Worm (Caenorhabditis elegans) whole organism, L3 larva: ENCODE results near the gene sru-7.

ENCODE experiments used
- fkh-2 ChIP-seq: fragments of 150-350 bp; optimal IDR thresholded peaks from 2 replicates; lab custom pipeline; 2014; ENCODE audit warnings: missing biosample characterization, missing genetic modification reagents, missing genetic modification characterization
- lsy-12 ChIP-seq: sonication (generic microtip); optimal IDR thresholded peaks from 2 replicates; lab custom pipeline; 2016; ENCODE audit warnings: mild to moderate bottlenecking, missing genetic modification characterization, missing compliant biosample characterization
- pha-4 ChIP-seq: fragments of 150-350 bp; optimal IDR thresholded peaks from 2 replicates; lab custom pipeline; 2014; ENCODE audit warnings: missing biosample characterization, missing genetic modification reagents, missing genetic modification characterization

DNA sequence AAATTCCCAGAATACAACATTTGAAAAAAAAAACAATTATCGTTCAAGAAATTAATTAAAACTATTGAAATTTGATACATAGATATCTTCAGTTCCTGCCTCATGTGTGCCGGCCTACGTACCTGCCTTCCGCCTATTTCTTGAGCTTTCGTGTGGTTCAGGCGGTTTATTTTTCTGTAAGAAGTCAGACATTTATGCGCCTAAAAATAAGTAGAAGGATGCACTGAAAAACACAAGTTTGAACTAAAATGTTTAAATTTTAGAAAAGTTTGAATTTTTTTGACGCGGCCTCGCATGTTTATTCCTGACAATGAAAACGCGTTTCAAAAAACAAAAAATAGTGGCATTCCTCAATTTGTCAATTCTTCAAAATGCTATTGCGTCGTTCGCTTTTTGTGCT lies 18.6 kb upstream of the sru-7 start, which contains the start of gene C28C12.11:
- TF ChIP-seq lsy-12 (tag; lab: Kevin White, UChicago), result no peak
- no peak for TF ChIP-seq pha-4
- no peak for TF ChIP-seq fkh-2 (tag; lab: Kevin White, UChicago)
